Fruit fly (Drosophila melanogaster) whole organism, pupa: ENCODE data around the gene Art2.
A peak's percentile ranks its signal among the peaks of the same experiment; 100 is the strongest.

Experiments used
- CG10348 ChIP-seq: fragments of 200-800 bp; sonication (Bioruptor generic); IDR thresholded peaks from 2 replicates; pipeline ENCODE4 v1.3.6; 2022; ENCODE audit warnings: missing biosample characterization, missing genetic modification characterization
- CG12605 ChIP-seq: fragments of 200-800 bp; sonication (Bioruptor generic); IDR thresholded peaks from 2 replicates; pipeline ENCODE4 v1.3.6; 2022; ENCODE audit warnings: missing biosample characterization, missing genetic modification characterization
- CG13204 ChIP-seq: fragments of 200-800 bp; sonication (Bioruptor generic); optimal IDR thresholded peaks from 2 replicates; lab custom pipeline; 2018; ENCODE audit warnings: missing biosample characterization, mild to moderate bottlenecking, missing genetic modification characterization, moderate library complexity
- CG14655 ChIP-seq: fragments of 200-800 bp; sonication (Bioruptor generic); optimal IDR thresholded peaks from 3 replicates; lab custom pipeline; 2017; ENCODE audit warnings: mild to moderate bottlenecking, missing biosample characterization, missing genetic modification reagents, missing genetic modification characterization
- CG15710 ChIP-seq: fragments of 200-800 bp; sonication (Bioruptor generic); optimal IDR thresholded peaks from 2 replicates; lab custom pipeline; 2018; ENCODE audit warnings: missing biosample characterization, mild to moderate bottlenecking, missing genetic modification characterization, moderate library complexity
- CG17806 ChIP-seq: fragments of 200-800 bp; sonication (Bioruptor generic); optimal IDR thresholded peaks from 2 replicates; lab custom pipeline; 2018; ENCODE audit warnings: missing biosample characterization, mild to moderate bottlenecking, missing genetic modification characterization, moderate library complexity
- CG32121 ChIP-seq: fragments of 200-800 bp; sonication (Bioruptor generic); IDR thresholded peaks from 2 replicates; pipeline ENCODE4 v1.3.6; 2022; ENCODE audit warnings: missing biosample characterization, missing genetic modification characterization
- CG34367 ChIP-seq: fragments of 200-800 bp; sonication (Bioruptor generic); optimal IDR thresholded peaks from 2 replicates; lab custom pipeline; 2018; ENCODE audit warnings: missing biosample characterization, mild to moderate bottlenecking, missing genetic modification characterization
- CG4496 ChIP-seq: fragments of 200-800 bp; sonication (Bioruptor generic); IDR thresholded peaks from 3 replicates; pipeline ENCODE4 v1.3.6; 2022; ENCODE audit warnings: missing biosample characterization, missing genetic modification characterization
- CG8159 ChIP-seq: fragments of 200-800 bp; sonication (Bioruptor generic); optimal IDR thresholded peaks from 3 replicates; lab custom pipeline; 2018; ENCODE audit warnings: missing biosample characterization, mild to moderate bottlenecking, missing genetic modification characterization, moderate library complexity
- CG8301 ChIP-seq: fragments of 200-800 bp; sonication (Bioruptor generic); optimal IDR thresholded peaks from 2 replicates; lab custom pipeline; 2018; ENCODE audit warnings: missing biosample characterization, mild to moderate bottlenecking, missing genetic modification characterization
- CG9948 ChIP-seq: fragments of 200-800 bp; sonication (Bioruptor generic); optimal IDR thresholded peaks from 2 replicates; lab custom pipeline; 2018; ENCODE audit warnings: missing biosample characterization, mild to moderate bottlenecking, missing genetic modification characterization, moderate library complexity
- D1 ChIP-seq: fragments of 200-800 bp; sonication (Bioruptor generic); optimal IDR thresholded peaks from 2 replicates; lab custom pipeline; 2018; ENCODE audit warnings: missing biosample characterization, mild to moderate bottlenecking, missing genetic modification characterization, moderate library complexity
- EcR ChIP-seq: fragments of 200-800 bp; sonication (Bioruptor generic); optimal IDR thresholded peaks from 3 replicates; lab custom pipeline; 2019; ENCODE audit warnings: missing biosample characterization, missing genetic modification characterization, mild to moderate bottlenecking, moderate library complexity, missing genetic modification reagents
- Ets98B ChIP-seq: fragments of 200-800 bp; sonication (Bioruptor generic); IDR thresholded peaks from 2 replicates; pipeline ENCODE4 v1.3.6; 2022; ENCODE audit warnings: missing biosample characterization, missing genetic modification characterization
- Pif1A ChIP-seq: fragments of 200-800 bp; sonication (Bioruptor generic); optimal IDR thresholded peaks from 3 replicates; lab custom pipeline; 2016; ENCODE audit warnings: missing biosample characterization, missing genetic modification characterization
- Pif1B ChIP-seq: fragments of 200-800 bp; sonication (Bioruptor generic); optimal IDR thresholded peaks from 3 replicates; lab custom pipeline; 2016; ENCODE audit warnings: missing biosample characterization, missing genetic modification characterization
- Snoo ChIP-seq: fragments of 200-800 bp; sonication (Bioruptor generic); optimal IDR thresholded peaks from 3 replicates; lab custom pipeline; 2017; ENCODE audit warnings: missing biosample characterization, mild to moderate bottlenecking, missing genetic modification characterization, inconsistent platforms
- fd96Ca ChIP-seq: fragments of 200-800 bp; sonication (Bioruptor generic); IDR thresholded peaks from 3 replicates; pipeline ENCODE4 v1.3.6; 2022; ENCODE audit warnings: missing biosample characterization, missing genetic modification characterization
- gl ChIP-seq: fragments of 200-800 bp; sonication (Bioruptor generic); optimal IDR thresholded peaks from 2 replicates; lab custom pipeline; 2018; ENCODE audit warnings: missing biosample characterization, mild to moderate bottlenecking, missing genetic modification characterization
- rn ChIP-seq: fragments of 200-800 bp; sonication (Bioruptor generic); IDR thresholded peaks from 2 replicates; pipeline ENCODE4 v1.3.6; 2022; ENCODE audit warnings: missing biosample characterization, missing genetic modification characterization

The Art2 gene

DNA sequence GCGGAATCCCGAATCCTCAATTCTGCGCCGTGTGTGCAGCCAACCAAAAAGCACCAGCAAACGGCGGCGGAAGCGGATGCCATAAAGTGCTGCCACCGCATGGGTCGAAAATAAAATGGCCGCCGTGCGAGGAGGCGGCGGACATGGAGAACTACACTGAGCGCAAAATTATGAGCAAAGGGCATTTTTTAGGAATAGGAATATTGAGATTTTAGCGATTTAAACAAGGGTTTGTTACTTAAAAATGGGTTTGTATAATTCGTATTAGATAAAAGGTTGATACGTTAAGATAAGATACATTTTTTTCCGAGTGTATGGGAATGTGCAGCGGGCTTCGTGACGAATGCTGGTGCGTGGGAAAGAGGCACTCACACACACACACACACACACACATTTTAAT is 11.4 kb upstream of the Art2 start:
- peak; percentile 50; the same call in 1 of the 3 replicates for TF ChIP-seq CG4496
- TF ChIP-seq CG10348 (GFP tag; lab: Robert Waterston, UW) = no peak
- TF ChIP-seq CG14655 (GFP tag; lab: Kevin White, UChicago) = peak; percentile 20
- no peak for TF ChIP-seq Pif1B (GFP tag; lab: Kevin White, UChicago)
- no peak for TF ChIP-seq EcR
- TF ChIP-seq CG34367 (tag; lab: Kevin White, UChicago) = no peak
- peak; percentile 6 for TF ChIP-seq CG8301 (tag; lab: Kevin White, UChicago)
- peak; percentile 24 for TF ChIP-seq Pif1A (GFP tag; lab: Kevin White, UChicago)
- TF ChIP-seq CG13204 = no peak
- no peak for TF ChIP-seq D1 (tag; lab: Kevin White, UChicago)
- TF ChIP-seq CG17806 (tag; lab: Kevin White, UChicago) = peak; percentile 33
- peak; percentile 25; the same call in 1 of the 2 replicates for TF ChIP-seq Ets98B (GFP tag; lab: Robert Waterston, UW)
- no peak for TF ChIP-seq gl (tag; lab: Kevin White, UChicago)
- peak; percentile 10; the same call in 1 of the 2 replicates for TF ChIP-seq rn (GFP tag; lab: Robert Waterston, UW)
- TF ChIP-seq fd96Ca (GFP tag; lab: Robert Waterston, UW) = peak; percentile 59; the same call in 2 of the 3 replicates
- peak; percentile 31 for TF ChIP-seq CG8159 (tag; lab: Kevin White, UChicago)
- no peak for TF ChIP-seq Snoo (tag; lab: Kevin White, UChicago)
- TF ChIP-seq CG32121 = no peak
- TF ChIP-seq CG15710 (tag; lab: Kevin White, UChicago) = peak; percentile 12
- peak; percentile 17 for TF ChIP-seq CG9948 (tag; lab: Kevin White, UChicago)
- no peak for TF ChIP-seq CG12605 (GFP tag; lab: Robert Waterston, UW)

DNA sequence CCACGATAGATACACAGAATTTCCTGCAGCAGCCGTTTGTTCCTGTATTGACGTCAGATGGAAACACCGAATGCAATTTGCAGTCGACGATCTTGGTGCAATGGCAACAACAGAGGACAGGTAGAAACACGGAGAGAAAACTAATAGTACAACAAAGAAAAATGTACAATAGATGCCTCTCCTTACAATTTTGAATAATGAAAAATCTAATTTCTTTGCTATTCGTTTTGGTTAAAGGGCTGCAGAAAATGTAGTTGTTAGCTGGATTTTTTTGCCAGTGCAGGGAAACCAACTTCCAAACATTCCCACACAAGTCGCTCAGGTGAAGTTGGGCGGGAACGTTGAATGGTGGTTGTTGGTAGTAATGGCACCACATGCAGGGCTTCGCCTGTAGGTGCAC is 6.0 kb upstream of the Art2 start:
- TF ChIP-seq CG4496 = peak; percentile 91
- peak; percentile 54; the same call in 1 of the 2 replicates for TF ChIP-seq CG32121
- TF ChIP-seq rn (GFP tag; lab: Robert Waterston, UW) = peak; percentile 72
- peak; percentile 91 for TF ChIP-seq CG17806 (tag; lab: Kevin White, UChicago)
- TF ChIP-seq CG15710 (tag; lab: Kevin White, UChicago) = peak; percentile 88
- peak; percentile 91 for TF ChIP-seq CG8301 (tag; lab: Kevin White, UChicago)
- peak; percentile 51 for TF ChIP-seq EcR
- no peak for TF ChIP-seq CG10348 (GFP tag; lab: Robert Waterston, UW)
- TF ChIP-seq CG13204 = peak; percentile 68
- peak; percentile 92 for TF ChIP-seq CG9948 (tag; lab: Kevin White, UChicago)
- peak; percentile 92 for TF ChIP-seq fd96Ca (GFP tag; lab: Robert Waterston, UW)
- TF ChIP-seq Snoo (tag; lab: Kevin White, UChicago) = peak; percentile 86
- peak; percentile 68 for TF ChIP-seq D1 (tag; lab: Kevin White, UChicago)
- peak; percentile 90 for TF ChIP-seq CG8159 (tag; lab: Kevin White, UChicago)
- TF ChIP-seq Pif1A (GFP tag; lab: Kevin White, UChicago) = peak; percentile 88
- TF ChIP-seq CG34367 (tag; lab: Kevin White, UChicago) = peak; percentile 91
- TF ChIP-seq Pif1B (GFP tag; lab: Kevin White, UChicago) = peak; percentile 85
- TF ChIP-seq Ets98B (GFP tag; lab: Robert Waterston, UW) = peak; percentile 84
- TF ChIP-seq gl (tag; lab: Kevin White, UChicago) = peak; percentile 86
- peak; percentile 92 for TF ChIP-seq CG14655 (GFP tag; lab: Kevin White, UChicago)
- TF ChIP-seq CG12605 (GFP tag; lab: Robert Waterston, UW) = peak; percentile 80

DNA sequence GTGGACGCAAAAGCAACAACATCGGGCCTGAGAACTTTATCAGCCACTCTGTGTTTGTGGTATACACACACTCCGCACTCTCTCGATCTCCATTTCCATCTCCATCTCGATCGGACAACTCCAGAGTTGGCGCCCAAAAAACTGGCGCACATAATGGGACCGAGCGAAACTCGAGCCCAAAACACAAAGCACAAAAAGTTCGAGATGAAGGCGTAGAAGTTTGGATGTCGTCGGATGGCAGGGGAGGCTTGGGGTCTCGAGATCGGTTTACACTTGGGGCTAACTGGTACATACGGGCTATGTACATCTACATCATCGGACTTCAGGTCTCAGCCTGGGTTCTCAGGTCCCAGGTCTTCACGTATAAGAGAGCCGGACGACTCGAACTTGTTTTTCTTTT is 5.6 kb upstream of the Art2 start:
- TF ChIP-seq CG9948 (tag; lab: Kevin White, UChicago) (no peak), CG4496 (peak; percentile 31; the same call in 2 of the 3 replicates), gl (tag; lab: Kevin White, UChicago) (no peak), CG12605 (GFP tag; lab: Robert Waterston, UW) (no peak), CG10348 (GFP tag; lab: Robert Waterston, UW) (no peak)

DNA sequence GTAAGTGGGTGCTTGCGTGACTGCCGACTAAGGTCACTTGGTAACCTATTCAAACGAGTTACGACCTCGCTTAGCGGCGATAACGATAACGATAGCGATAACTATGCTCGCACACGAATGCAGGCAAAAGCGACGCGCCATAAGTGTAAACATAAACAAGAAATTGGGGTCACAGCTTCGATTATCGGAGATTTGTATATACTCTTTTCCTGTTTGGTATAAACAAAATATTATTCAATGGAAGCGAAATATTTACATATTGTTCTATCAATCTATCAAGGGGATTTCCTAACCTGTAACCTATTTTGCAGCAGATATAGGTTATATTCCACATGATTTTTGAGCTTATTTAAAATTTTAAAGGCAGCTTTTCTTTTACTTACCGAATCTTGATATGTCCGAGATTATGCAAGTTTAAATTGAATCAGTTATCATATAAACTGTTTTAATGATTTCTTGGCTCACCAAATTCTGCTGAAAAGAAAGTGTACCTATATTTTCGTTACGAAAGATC is 4.9 kb upstream of the Art2 start:
- TF ChIP-seq CG15710 (tag; lab: Kevin White, UChicago) = no peak
- peak; percentile 8 for TF ChIP-seq CG8301 (tag; lab: Kevin White, UChicago)
- peak; percentile 1 for TF ChIP-seq CG8159 (tag; lab: Kevin White, UChicago)
- TF ChIP-seq, all 21 proteins: peak for 2

DNA sequence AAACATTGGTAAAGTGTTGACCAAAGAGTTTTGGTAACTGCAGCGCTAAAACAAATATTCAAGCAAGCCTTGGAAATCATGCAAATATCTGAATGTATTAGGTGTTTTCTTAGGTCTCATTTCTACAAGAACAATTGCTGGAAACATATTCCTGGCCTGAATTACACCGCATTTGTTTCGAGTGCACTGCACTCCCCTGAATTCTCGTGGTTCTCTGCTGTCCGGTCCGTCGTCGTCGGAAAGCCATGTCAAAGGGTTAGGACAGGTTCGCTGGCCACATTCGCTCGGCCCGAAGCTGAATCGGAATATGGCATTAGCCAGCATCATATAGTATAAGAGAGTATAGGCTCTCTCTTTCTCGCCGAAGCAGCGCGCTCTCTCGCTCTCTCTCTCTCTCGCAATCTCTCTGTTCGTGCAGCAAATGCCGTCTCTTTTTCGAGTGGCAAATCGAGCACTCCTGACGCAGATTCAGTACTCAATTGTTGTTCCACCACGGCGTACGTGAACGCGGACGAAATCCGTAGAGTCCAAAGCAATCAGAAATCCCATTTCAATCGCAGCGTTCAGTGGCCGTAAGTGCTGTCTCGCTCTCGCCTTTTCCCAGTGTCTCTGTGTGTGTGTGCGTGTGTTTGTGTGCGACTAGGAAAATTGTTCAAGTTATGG is 1.7 kb upstream of the Art2 start, which contains the start of gene tutl:
tutl (plus strand) TSS at position 468 of the 663 bp plus-strand sequence.
- TF ChIP-seq Ets98B (GFP tag; lab: Robert Waterston, UW) = peak; percentile 46
- TF ChIP-seq CG17806 (tag; lab: Kevin White, UChicago) = peak; percentile 92
- 0 out of 2 replicates have a peak, but pooled peaks have one; percentile 19 for TF ChIP-seq CG10348 (GFP tag; lab: Robert Waterston, UW)
- peak; percentile 76 for TF ChIP-seq CG4496
- peak; percentile 81 for TF ChIP-seq CG8301 (tag; lab: Kevin White, UChicago)
- peak; percentile 76 for TF ChIP-seq EcR
- peak; percentile 43; the same call in 1 of the 2 replicates for TF ChIP-seq CG32121
- peak; percentile 71 for TF ChIP-seq rn (GFP tag; lab: Robert Waterston, UW)
- TF ChIP-seq CG12605 (GFP tag; lab: Robert Waterston, UW) = peak; percentile 69
- TF ChIP-seq gl (tag; lab: Kevin White, UChicago) = peak; percentile 88
- peak; percentile 88 for TF ChIP-seq CG15710 (tag; lab: Kevin White, UChicago)
- peak; percentile 86 for TF ChIP-seq CG34367 (tag; lab: Kevin White, UChicago)
- TF ChIP-seq CG14655 (GFP tag; lab: Kevin White, UChicago) = peak; percentile 92
- peak; percentile 89 for TF ChIP-seq Pif1A (GFP tag; lab: Kevin White, UChicago)
- peak; percentile 93 for TF ChIP-seq CG8159 (tag; lab: Kevin White, UChicago)
- peak; percentile 83 for TF ChIP-seq fd96Ca (GFP tag; lab: Robert Waterston, UW)
- peak; percentile 83 for TF ChIP-seq D1 (tag; lab: Kevin White, UChicago)
- peak; percentile 89 for TF ChIP-seq CG13204
- peak; percentile 93 for TF ChIP-seq Snoo (tag; lab: Kevin White, UChicago)
- TF ChIP-seq CG9948 (tag; lab: Kevin White, UChicago) = peak; percentile 92
- TF ChIP-seq Pif1B (GFP tag; lab: Kevin White, UChicago) = peak; percentile 86
